Worm (Caenorhabditis elegans): ENCODE measurements around the gene srh-40.

Gene srh-40

DNA sequence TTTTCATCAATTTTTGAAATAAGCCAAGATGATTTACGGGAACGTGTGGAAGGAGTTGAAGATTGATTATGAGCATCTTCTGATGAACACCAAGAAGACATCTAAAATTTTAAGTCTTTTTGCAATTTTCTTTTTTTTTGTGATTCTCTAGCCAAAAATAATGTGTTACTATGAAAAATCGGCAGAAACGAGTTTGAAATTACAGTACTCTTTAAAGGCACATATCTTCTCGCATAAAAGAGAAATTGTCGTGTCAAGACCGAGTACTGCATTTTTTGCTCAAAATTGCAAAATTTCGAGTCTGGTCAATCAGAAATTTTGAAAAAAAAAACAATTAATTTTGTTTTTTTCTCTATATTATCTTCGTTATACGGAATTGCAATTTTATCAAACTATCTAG is 18.5 kb upstream of the srh-40 start, which contains the start of gene F20H11.1:
TSS of gene F20H11.1 (minus strand) at position 101 of the 400 bp plus-strand sequence.
- TF ChIP-seq ztf-11 (tag; optimal IDR thresholded peaks at IDR 0.05) (no peak), aly-2 (tag; optimal IDR thresholded peaks at IDR 0.05) (no peak), snpc-4 (tag; optimal IDR thresholded peaks at IDR 0.05) (no peak)

DNA sequence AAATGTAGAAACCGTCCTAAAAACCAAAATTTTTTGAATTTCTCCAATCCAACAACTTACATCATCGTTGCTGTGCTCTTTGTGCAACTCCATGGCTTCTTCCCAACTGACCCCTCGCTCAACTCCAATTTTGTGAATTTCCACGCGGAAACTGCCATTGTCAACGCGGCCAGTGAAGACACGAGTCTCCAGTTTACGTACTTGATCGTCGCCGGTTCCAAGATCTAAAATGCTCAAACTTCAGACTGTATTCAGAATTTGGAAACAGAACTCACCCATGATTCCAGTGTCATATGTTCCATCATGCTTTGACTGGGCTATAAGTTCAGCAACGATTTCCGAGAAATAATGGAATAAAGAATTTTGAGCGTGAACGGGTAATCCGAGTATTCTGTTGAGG is 16.6 kb upstream of the srh-40 start:
- TF ChIP-seq zag-1 (tag; optimal IDR thresholded peaks at IDR 0.05): no peak

DNA sequence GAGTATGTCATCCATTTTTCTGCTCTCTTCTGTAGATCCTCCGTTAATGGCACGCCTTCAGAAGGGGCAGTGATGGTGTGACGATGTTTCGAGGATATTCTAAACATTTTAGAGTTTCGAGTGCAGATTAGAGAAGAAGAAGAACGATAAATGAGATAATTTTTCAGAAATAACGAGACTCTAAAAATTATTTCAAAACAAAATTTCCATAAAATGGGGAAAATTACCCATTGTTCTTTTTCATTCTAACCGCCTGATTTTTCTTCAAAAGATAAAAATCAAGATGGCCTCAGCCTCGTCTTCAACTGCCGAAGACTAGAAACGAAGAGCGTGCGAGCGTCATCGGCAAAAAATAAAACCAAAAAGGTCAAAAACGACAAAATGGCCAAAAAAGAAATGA is 9.5 kb upstream of the srh-40 start, which contains the start of gene let-765:
TSS of gene let-765 (minus strand) at position 101 of the 400 bp plus-strand sequence.
- TF ChIP-seq nfya-1 (tag; optimal IDR thresholded peaks at IDR 0.05; ENCODE audit: insufficient read depth): no peak
- no peak for TF ChIP-seq nhr-43 (tag; optimal IDR thresholded peaks at IDR 0.05; ENCODE audit: poor library complexity, severe bottlenecking)
- peak; percentile 33 for TF ChIP-seq nhr-25 (tag; optimal IDR thresholded peaks at IDR 0.05)
- no peak for TF ChIP-seq elt-2 (tag; optimal IDR thresholded peaks at IDR 0.05)

DNA sequence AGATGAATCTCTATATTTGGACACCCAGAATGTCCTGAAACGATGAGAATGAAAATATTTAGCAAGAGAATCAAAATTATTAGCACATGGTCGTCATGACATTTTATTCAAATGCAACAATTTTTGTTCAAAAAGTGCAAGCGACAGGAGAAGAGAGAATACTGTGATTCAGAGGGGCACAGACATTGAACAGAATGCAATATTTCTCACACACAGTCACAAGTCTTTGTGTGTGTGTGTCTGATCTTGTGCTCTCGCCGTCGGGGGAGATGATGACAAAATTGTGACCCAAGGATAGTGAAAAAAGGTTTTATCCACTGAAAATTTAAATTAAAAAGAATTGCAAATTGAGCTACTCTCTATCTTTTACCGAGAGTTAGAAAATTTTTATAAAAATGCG is 7.4 kb upstream of the srh-40 start:
- TF ChIP-seq ZK546.5 (tag; optimal IDR thresholded peaks at IDR 0.05): no peak
- TF ChIP-seq aly-2 (tag; optimal IDR thresholded peaks at IDR 0.05): no peak
- TF ChIP-seq tbx-2 (tag; optimal IDR thresholded peaks at IDR 0.05): no peak

DNA sequence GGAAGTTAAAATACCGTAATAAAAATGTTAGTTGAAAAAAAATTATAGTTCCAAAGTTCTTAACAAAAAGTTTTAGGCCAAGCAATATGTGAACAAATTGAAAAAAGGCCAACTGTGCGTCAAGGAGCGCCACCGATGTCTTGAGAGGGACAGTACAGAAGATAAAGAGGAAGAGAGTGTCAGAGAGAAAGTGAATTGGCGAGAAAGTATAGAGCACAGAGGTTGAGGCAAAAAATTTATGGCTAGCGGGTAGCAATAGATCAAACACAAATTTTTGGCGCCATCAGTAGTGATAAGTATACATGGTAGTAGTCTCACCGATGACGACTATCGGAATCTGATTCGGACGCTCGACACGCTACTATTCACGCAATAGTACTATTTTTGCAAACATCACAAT is 6.3 kb upstream of the srh-40 start:
- TF ChIP-seq ztf-11 (tag; optimal IDR thresholded peaks at IDR 0.05) (no peak), nhr-67 (tag; optimal IDR thresholded peaks at IDR 0.05) (no peak), elt-2 (tag; optimal IDR thresholded peaks at IDR 0.05) (peak; percentile 56), nfya-1 (tag; optimal IDR thresholded peaks at IDR 0.05; ENCODE audit: insufficient read depth) (peak; percentile 23), tbx-2 (tag; optimal IDR thresholded peaks at IDR 0.05) (no peak), pqm-1 (tag; optimal IDR thresholded peaks at IDR 0.05) (peak; percentile 44), hmg-11 (tag; optimal IDR thresholded peaks at IDR 0.05) (no peak), ama-1 (optimal IDR thresholded peaks at IDR 0.05) (peak; percentile 51)

DNA sequence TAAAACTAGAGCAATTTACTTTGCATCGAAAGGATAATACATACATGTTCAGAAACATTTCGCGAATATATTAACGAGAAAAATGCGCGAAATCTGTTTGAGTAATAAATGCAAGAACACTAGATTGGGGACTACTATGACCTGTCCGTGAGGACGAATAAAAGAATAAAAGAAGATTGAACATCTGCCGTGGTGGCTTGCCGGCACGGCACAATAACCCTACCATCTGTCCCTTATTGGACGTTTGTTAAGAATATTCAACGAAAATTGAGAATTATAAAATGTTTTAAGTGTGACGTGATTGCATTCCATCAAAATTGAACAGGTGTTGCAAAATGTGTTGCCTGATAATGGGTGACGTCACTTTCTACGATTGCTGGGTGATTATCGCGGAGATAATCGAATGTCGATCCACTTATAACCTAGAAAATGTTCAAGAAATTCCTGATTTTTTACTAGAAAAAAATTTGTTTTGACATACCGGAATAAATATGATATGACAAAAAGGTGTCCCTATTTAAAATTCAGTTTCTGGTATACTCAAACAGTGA is 5.1 kb upstream of the srh-40 start:
- TF ChIP-seq nhr-237 (tag; optimal IDR thresholded peaks at IDR 0.05): no peak
- no peak for TF ChIP-seq ZK546.5 (tag; optimal IDR thresholded peaks at IDR 0.05)
- peak; percentile 71 for TF ChIP-seq elt-1 (tag; optimal IDR thresholded peaks at IDR 0.05)
- peak; percentile 16 for TF ChIP-seq nhr-23 (tag; optimal IDR thresholded peaks at IDR 0.05)
- TF ChIP-seq nfya-1 (tag; optimal IDR thresholded peaks at IDR 0.05; ENCODE audit: insufficient read depth): no peak
- TF ChIP-seq pqm-1 (tag; optimal IDR thresholded peaks at IDR 0.05): no peak
- TF ChIP-seq ztf-4 (tag; optimal IDR thresholded peaks at IDR 0.05): no peak
- no peak for TF ChIP-seq nhr-76 (tag; optimal IDR thresholded peaks at IDR 0.05)
- no peak for TF ChIP-seq fkh-2 (tag; optimal IDR thresholded peaks at IDR 0.05)
- no peak for TF ChIP-seq jun-1 (tag; optimal IDR thresholded peaks at IDR 0.05)
- no peak for TF ChIP-seq ceh-9 (tag; optimal IDR thresholded peaks at IDR 0.05)
- TF ChIP-seq nhr-77 (tag; optimal IDR thresholded peaks at IDR 0.05): no peak

DNA sequence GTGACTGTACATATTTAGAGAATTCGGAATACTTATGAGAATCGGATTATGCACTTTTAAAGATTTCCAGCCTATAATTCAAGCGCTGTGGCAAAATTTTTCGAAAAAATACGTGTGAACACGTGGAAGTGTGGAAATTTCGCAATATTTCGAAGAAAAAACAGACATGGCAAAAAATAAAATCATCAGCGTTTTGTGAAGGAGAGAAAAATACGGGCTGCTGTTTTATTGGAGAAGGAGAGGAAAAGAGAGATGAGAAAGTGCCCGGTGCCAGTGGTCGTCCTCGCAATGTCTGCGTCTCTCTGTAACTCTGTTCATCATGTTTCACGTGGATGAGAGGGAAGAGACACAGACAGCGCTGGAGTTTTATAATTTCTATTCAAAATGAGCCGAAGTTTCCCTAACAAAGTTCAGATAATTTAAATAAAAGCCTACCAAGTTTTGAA is 4.6 kb upstream of the srh-40 start:
- peak; percentile 49 for TF ChIP-seq skn-1 (tag; optimal IDR thresholded peaks at IDR 0.05)
- no peak for TF ChIP-seq jun-1 (tag; optimal IDR thresholded peaks at IDR 0.05)
- peak; percentile 74 for TF ChIP-seq lsy-12 (tag; optimal IDR thresholded peaks at IDR 0.05)
- no peak for TF ChIP-seq ztf-11 (tag; optimal IDR thresholded peaks at IDR 0.05)
- no peak for TF ChIP-seq nhr-11 (tag; optimal IDR thresholded peaks at IDR 0.05)
- TF ChIP-seq unc-62 (GFP tag; optimal IDR thresholded peaks at IDR 0.05): peak; percentile 30
- TF ChIP-seq nhr-67 (tag; optimal IDR thresholded peaks at IDR 0.05): no peak
- no peak for TF ChIP-seq daf-12 (tag; optimal IDR thresholded peaks at IDR 0.05)
- TF ChIP-seq pha-4 (tag; optimal IDR thresholded peaks at IDR 0.05): no peak
- no peak for TF ChIP-seq elt-3 (tag; optimal IDR thresholded peaks at IDR 0.05)
- no peak for TF ChIP-seq ceh-9 (tag; optimal IDR thresholded peaks at IDR 0.05)
- peak; percentile 57 for TF ChIP-seq lin-15B (tag; optimal IDR thresholded peaks at IDR 0.05)
- peak; percentile 60 for TF ChIP-seq elt-2 (tag; optimal IDR thresholded peaks at IDR 0.05)
- TF ChIP-seq eor-1 (tag; optimal IDR thresholded peaks at IDR 0.05): no peak
- TF ChIP-seq ztf-4 (tag; optimal IDR thresholded peaks at IDR 0.05): peak; percentile 56
- TF ChIP-seq nhr-77 (tag; optimal IDR thresholded peaks at IDR 0.05): peak; percentile 31
- peak; percentile 69 for TF ChIP-seq hmg-11 (tag; optimal IDR thresholded peaks at IDR 0.05)
- no peak for TF ChIP-seq ZK546.5 (tag; optimal IDR thresholded peaks at IDR 0.05)
- TF ChIP-seq nhr-23 (tag; optimal IDR thresholded peaks at IDR 0.05): peak; percentile 51
- TF ChIP-seq ceh-16 (tag; optimal IDR thresholded peaks at IDR 0.05): no peak
- no peak for TF ChIP-seq egl-27 (tag; optimal IDR thresholded peaks at IDR 0.05)
- no peak for TF ChIP-seq sea-2 (GFP tag; optimal IDR thresholded peaks at IDR 0.05)
- peak; percentile 68 for TF ChIP-seq lin-39 (tag; optimal IDR thresholded peaks at IDR 0.05)
- no peak for TF ChIP-seq ceh-82 (tag; optimal IDR thresholded peaks at IDR 0.05)
- peak; percentile 95 for TF ChIP-seq ama-1 (optimal IDR thresholded peaks at IDR 0.05)
- no peak for TF ChIP-seq nhr-12 (tag; optimal IDR thresholded peaks at IDR 0.05)
- TF ChIP-seq mml-1 (tag; optimal IDR thresholded peaks at IDR 0.05): no peak
- TF ChIP-seq snpc-4 (tag; optimal IDR thresholded peaks at IDR 0.05): peak; percentile 5
- no peak for TF ChIP-seq aly-2 (tag; optimal IDR thresholded peaks at IDR 0.05)

All from whole organism, L3 larva.